Fruit fly (Drosophila melanogaster): Measurements from ENCODE around the gene Rad17.
A peak's percentile ranks its signal among the peaks of the same experiment; 100 is the strongest.

- peak; percentile 89 for TF ChIP-seq CG34367 (tag; optimal IDR thresholded peaks at IDR 0.05)
- TF ChIP-seq CG32121 (GFP tag; IDR thresholded peaks at IDR 0.05), result peak; percentile 93
- peak; percentile 93 for TF ChIP-seq CG8159 (tag; optimal IDR thresholded peaks at IDR 0.05)
- TF ChIP-seq CG4496 (GFP tag; IDR thresholded peaks at IDR 0.05), result peak; percentile 95
- TF ChIP-seq CG9948 (tag; optimal IDR thresholded peaks at IDR 0.05), result peak; percentile 81
- peak; percentile 53 for TF ChIP-seq EcR (GFP tag; optimal IDR thresholded peaks at IDR 0.05)
- TF ChIP-seq Pif1B (GFP tag; optimal IDR thresholded peaks at IDR 0.05), result peak; percentile 83
Observed at dm6 chr3R:14654976-14655896, 7.8 kb downstream of the Rad17 start.
